Fruit fly (Drosophila melanogaster) whole organism, pupa: ENCODE results near the gene CG43993.

Experiments used
- CG10348 ChIP-seq: fragments of 200-800 bp; sonication (Bioruptor generic); IDR thresholded peaks from 2 replicates; pipeline ENCODE4 v1.3.6; 2022; ENCODE audit warnings: missing biosample characterization, missing genetic modification characterization
- CG12605 ChIP-seq: fragments of 200-800 bp; sonication (Bioruptor generic); IDR thresholded peaks from 2 replicates; pipeline ENCODE4 v1.3.6; 2022; ENCODE audit warnings: missing biosample characterization, missing genetic modification characterization
- CG13204 ChIP-seq: fragments of 200-800 bp; sonication (Bioruptor generic); optimal IDR thresholded peaks from 2 replicates; lab custom pipeline; 2018; ENCODE audit warnings: missing biosample characterization, mild to moderate bottlenecking, missing genetic modification characterization, moderate library complexity
- CG14655 ChIP-seq: fragments of 200-800 bp; sonication (Bioruptor generic); optimal IDR thresholded peaks from 3 replicates; lab custom pipeline; 2017; ENCODE audit warnings: mild to moderate bottlenecking, missing biosample characterization, missing genetic modification reagents, missing genetic modification characterization
- CG15710 ChIP-seq: fragments of 200-800 bp; sonication (Bioruptor generic); optimal IDR thresholded peaks from 2 replicates; lab custom pipeline; 2018; ENCODE audit warnings: missing biosample characterization, mild to moderate bottlenecking, missing genetic modification characterization, moderate library complexity
- CG17806 ChIP-seq: fragments of 200-800 bp; sonication (Bioruptor generic); optimal IDR thresholded peaks from 2 replicates; lab custom pipeline; 2018; ENCODE audit warnings: missing biosample characterization, mild to moderate bottlenecking, missing genetic modification characterization, moderate library complexity
- CG32121 ChIP-seq: fragments of 200-800 bp; sonication (Bioruptor generic); IDR thresholded peaks from 2 replicates; pipeline ENCODE4 v1.3.6; 2022; ENCODE audit warnings: missing biosample characterization, missing genetic modification characterization
- CG34367 ChIP-seq: fragments of 200-800 bp; sonication (Bioruptor generic); optimal IDR thresholded peaks from 2 replicates; lab custom pipeline; 2018; ENCODE audit warnings: missing biosample characterization, mild to moderate bottlenecking, missing genetic modification characterization
- CG4496 ChIP-seq: fragments of 200-800 bp; sonication (Bioruptor generic); IDR thresholded peaks from 3 replicates; pipeline ENCODE4 v1.3.6; 2022; ENCODE audit warnings: missing biosample characterization, missing genetic modification characterization
- CG8159 ChIP-seq: fragments of 200-800 bp; sonication (Bioruptor generic); optimal IDR thresholded peaks from 3 replicates; lab custom pipeline; 2018; ENCODE audit warnings: missing biosample characterization, mild to moderate bottlenecking, missing genetic modification characterization, moderate library complexity
- CG8301 ChIP-seq: fragments of 200-800 bp; sonication (Bioruptor generic); optimal IDR thresholded peaks from 2 replicates; lab custom pipeline; 2018; ENCODE audit warnings: missing biosample characterization, mild to moderate bottlenecking, missing genetic modification characterization
- CG9948 ChIP-seq: fragments of 200-800 bp; sonication (Bioruptor generic); optimal IDR thresholded peaks from 2 replicates; lab custom pipeline; 2018; ENCODE audit warnings: missing biosample characterization, mild to moderate bottlenecking, missing genetic modification characterization, moderate library complexity
- D1 ChIP-seq: fragments of 200-800 bp; sonication (Bioruptor generic); optimal IDR thresholded peaks from 2 replicates; lab custom pipeline; 2018; ENCODE audit warnings: missing biosample characterization, mild to moderate bottlenecking, missing genetic modification characterization, moderate library complexity
- EcR ChIP-seq: fragments of 200-800 bp; sonication (Bioruptor generic); optimal IDR thresholded peaks from 3 replicates; lab custom pipeline; 2019; ENCODE audit warnings: missing biosample characterization, missing genetic modification characterization, mild to moderate bottlenecking, moderate library complexity, missing genetic modification reagents
- Ets98B ChIP-seq: fragments of 200-800 bp; sonication (Bioruptor generic); IDR thresholded peaks from 2 replicates; pipeline ENCODE4 v1.3.6; 2022; ENCODE audit warnings: missing biosample characterization, missing genetic modification characterization
- Pif1A ChIP-seq: fragments of 200-800 bp; sonication (Bioruptor generic); optimal IDR thresholded peaks from 3 replicates; lab custom pipeline; 2016; ENCODE audit warnings: missing biosample characterization, missing genetic modification characterization
- Pif1B ChIP-seq: fragments of 200-800 bp; sonication (Bioruptor generic); optimal IDR thresholded peaks from 3 replicates; lab custom pipeline; 2016; ENCODE audit warnings: missing biosample characterization, missing genetic modification characterization
- Snoo ChIP-seq: fragments of 200-800 bp; sonication (Bioruptor generic); optimal IDR thresholded peaks from 3 replicates; lab custom pipeline; 2017; ENCODE audit warnings: missing biosample characterization, mild to moderate bottlenecking, missing genetic modification characterization, inconsistent platforms
- fd96Ca ChIP-seq: fragments of 200-800 bp; sonication (Bioruptor generic); IDR thresholded peaks from 3 replicates; pipeline ENCODE4 v1.3.6; 2022; ENCODE audit warnings: missing biosample characterization, missing genetic modification characterization
- gl ChIP-seq: fragments of 200-800 bp; sonication (Bioruptor generic); optimal IDR thresholded peaks from 2 replicates; lab custom pipeline; 2018; ENCODE audit warnings: missing biosample characterization, mild to moderate bottlenecking, missing genetic modification characterization
- rn ChIP-seq: fragments of 200-800 bp; sonication (Bioruptor generic); IDR thresholded peaks from 2 replicates; pipeline ENCODE4 v1.3.6; 2022; ENCODE audit warnings: missing biosample characterization, missing genetic modification characterization

CG43993 gene

dm6 chr3L:12063442-12064080 is 31.2 kb downstream of the CG43993 start:
- no peak for TF ChIP-seq Snoo (tag; lab: Kevin White, UChicago)
- no peak for TF ChIP-seq D1 (tag; lab: Kevin White, UChicago)
- TF ChIP-seq CG4496 (GFP tag; lab: Robert Waterston, UW): peak; percentile 33; the same call in 1 of the 3 replicates
- TF ChIP-seq CG13204 (GFP tag; lab: Kevin White, UChicago): peak; percentile 30
- TF ChIP-seq EcR (GFP tag; lab: Kevin White, UChicago): peak; percentile 12
- peak; percentile 50 for TF ChIP-seq CG14655 (GFP tag; lab: Kevin White, UChicago)
- TF ChIP-seq CG34367 (tag; lab: Kevin White, UChicago): no peak
- TF ChIP-seq fd96Ca (GFP tag; lab: Robert Waterston, UW): peak; percentile 36; the same call in 1 of the 3 replicates
- TF ChIP-seq CG8301: peak; percentile 41
- TF ChIP-seq CG17806 (tag; lab: Kevin White, UChicago): no peak
- peak; percentile 29 for TF ChIP-seq CG9948
- TF ChIP-seq, all 21 proteins: peak for 7

- TF ChIP-seq CG32121 (no peak), CG17806 (tag; lab: Kevin White, UChicago) (no peak), gl (tag; lab: Kevin White, UChicago) (no peak), Pif1A (GFP tag; lab: Kevin White, UChicago) (no peak), fd96Ca (GFP tag; lab: Robert Waterston, UW) (no peak), CG14655 (GFP tag; lab: Kevin White, UChicago) (no peak), CG13204 (GFP tag; lab: Kevin White, UChicago) (no peak), Ets98B (GFP tag; lab: Robert Waterston, UW) (no peak), Pif1B (GFP tag; lab: Kevin White, UChicago) (no peak), CG10348 (GFP tag; lab: Robert Waterston, UW) (no peak), rn (GFP tag; lab: Robert Waterston, UW) (no peak), Snoo (tag; lab: Kevin White, UChicago) (no peak), CG9948 (no peak)
Measured at dm6 chr3L:12064759-12065158, 32.4 kb downstream of the CG43993 start, which contains the start of gene rols. Gene rols, minus strand, starts transcription at chr3L:12064859.

- TF ChIP-seq CG32121: no peak
- TF ChIP-seq CG15710 (tag; lab: Kevin White, UChicago): no peak
- TF ChIP-seq Snoo (tag; lab: Kevin White, UChicago): no peak
- no peak for TF ChIP-seq Pif1A (GFP tag; lab: Kevin White, UChicago)
- no peak for TF ChIP-seq CG4496 (GFP tag; lab: Robert Waterston, UW)
- TF ChIP-seq EcR (GFP tag; lab: Kevin White, UChicago): no peak
- no peak for TF ChIP-seq D1 (tag; lab: Kevin White, UChicago)
Measured at dm6 chr3L:12066699-12067287, 34.4 kb downstream of the CG43993 start.

- TF ChIP-seq CG8159 (tag; lab: Kevin White, UChicago) (no peak), CG13204 (GFP tag; lab: Kevin White, UChicago) (no peak), gl (tag; lab: Kevin White, UChicago) (no peak), fd96Ca (GFP tag; lab: Robert Waterston, UW) (peak; percentile 63; the same call in 2 of the 3 replicates), CG12605 (GFP tag; lab: Robert Waterston, UW) (peak; percentile 54), Pif1B (GFP tag; lab: Kevin White, UChicago) (peak; percentile 41), CG9948 (no peak), CG10348 (GFP tag; lab: Robert Waterston, UW) (0 out of 2 replicates have a peak, but pooled peaks have one; percentile 25), CG34367 (tag; lab: Kevin White, UChicago) (no peak), Snoo (tag; lab: Kevin White, UChicago) (no peak), CG32121 (peak; percentile 75), CG15710 (tag; lab: Kevin White, UChicago) (no peak), CG8301 (peak; percentile 67), CG17806 (tag; lab: Kevin White, UChicago) (no peak), Pif1A (GFP tag; lab: Kevin White, UChicago) (peak; percentile 46), EcR (GFP tag; lab: Kevin White, UChicago) (peak; percentile 50), CG14655 (GFP tag; lab: Kevin White, UChicago) (peak; percentile 86), D1 (tag; lab: Kevin White, UChicago) (no peak), rn (GFP tag; lab: Robert Waterston, UW) (no peak), CG4496 (GFP tag; lab: Robert Waterston, UW) (peak; percentile 51), Ets98B (GFP tag; lab: Robert Waterston, UW) (peak; percentile 32)
Measured at dm6 chr3L:12072388-12072787, 40.0 kb downstream of the CG43993 start.

dm6 chr3L:12073076-12073475 is 40.7 kb downstream of the CG43993 start:
- peak; percentile 46 for TF ChIP-seq Pif1A (GFP tag; lab: Kevin White, UChicago)
- peak; percentile 75 for TF ChIP-seq Ets98B (GFP tag; lab: Robert Waterston, UW)
- TF ChIP-seq CG8159 (tag; lab: Kevin White, UChicago): no peak
- peak; percentile 80 for TF ChIP-seq CG14655 (GFP tag; lab: Kevin White, UChicago)
- peak; percentile 72 for TF ChIP-seq CG32121
- TF ChIP-seq CG4496 (GFP tag; lab: Robert Waterston, UW): peak; percentile 69; the same call in 2 of the 3 replicates
- peak; percentile 1 for TF ChIP-seq CG17806 (tag; lab: Kevin White, UChicago)
- TF ChIP-seq D1 (tag; lab: Kevin White, UChicago): no peak
- TF ChIP-seq fd96Ca (GFP tag; lab: Robert Waterston, UW): peak; percentile 79
- peak; percentile 71 for TF ChIP-seq CG12605 (GFP tag; lab: Robert Waterston, UW)
- peak; percentile 78 for TF ChIP-seq CG8301
- TF ChIP-seq Snoo (tag; lab: Kevin White, UChicago): no peak
- peak; percentile 4 for TF ChIP-seq CG9948
- TF ChIP-seq Pif1B (GFP tag; lab: Kevin White, UChicago): peak; percentile 30
